Worm (Caenorhabditis elegans): ENCODE results near the gene ZK1127.5.

DNA sequence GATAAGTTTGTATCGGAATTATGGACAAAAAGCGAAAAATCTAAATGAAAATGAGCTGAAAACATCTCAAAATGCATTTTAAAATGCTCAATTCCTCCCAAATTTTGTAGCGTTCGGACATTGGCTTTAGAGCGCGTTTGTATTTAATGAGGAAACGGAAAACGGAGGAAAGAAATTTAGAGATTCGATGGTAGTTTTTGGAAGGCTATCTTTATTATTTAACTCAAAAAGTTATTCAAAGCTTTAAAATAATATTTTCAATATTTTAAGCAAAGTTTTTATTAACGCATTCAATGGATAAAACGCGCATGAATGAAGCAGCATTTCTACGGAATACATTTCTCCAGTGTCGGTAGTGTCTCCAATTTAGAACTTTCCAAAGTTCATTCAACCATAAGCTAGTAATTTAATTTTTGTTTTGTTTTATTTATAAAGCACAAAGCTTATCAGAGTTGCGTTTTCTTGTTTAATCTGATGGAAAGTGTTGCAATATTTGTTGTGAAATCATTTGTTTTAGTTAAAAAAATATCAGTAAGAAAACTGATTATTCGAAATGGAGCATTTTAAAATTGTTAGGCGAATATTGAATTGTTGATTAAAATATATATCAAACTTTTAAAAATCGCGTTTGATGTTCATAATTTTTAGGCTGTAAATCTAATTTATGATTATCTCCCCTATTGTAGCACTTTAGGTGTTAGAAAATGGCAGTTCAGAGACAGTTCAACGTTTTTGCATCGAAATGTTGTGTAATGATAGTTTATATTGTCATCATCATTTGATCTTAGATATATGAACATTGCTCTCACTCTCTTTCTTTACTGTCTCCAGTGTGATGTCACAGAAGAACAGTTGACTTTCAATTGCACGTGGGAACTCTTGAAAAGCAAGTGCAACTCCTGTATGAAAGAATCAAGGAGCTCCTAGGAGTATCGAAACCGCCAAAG is 22.4 kb downstream of the ZK1127.5 start:
- TF ChIP-seq nhr-76 (tag; optimal IDR thresholded peaks at IDR 0.05) (no peak), daf-12 (tag; optimal IDR thresholded peaks at IDR 0.05) (no peak), elt-1 (tag; optimal IDR thresholded peaks at IDR 0.05) (no peak), ama-1 (optimal IDR thresholded peaks at IDR 0.05) (no peak), snpc-4 (tag; optimal IDR thresholded peaks at IDR 0.05) (no peak), egl-27 (tag; optimal IDR thresholded peaks at IDR 0.05) (no peak), ceh-28 (tag; optimal IDR thresholded peaks at IDR 0.05) (no peak)

All from whole organism, L3 larva.